Worm (Caenorhabditis elegans) whole organism, L1 larva: ENCODE measurements around the gene F07C3.3.
A peak's percentile ranks its signal among the peaks of the same experiment; 100 is the strongest.

Source experiments
- F16B12.6 ChIP-seq: fragments of 150-350 bp; optimal IDR thresholded peaks from 2 replicates; lab custom pipeline; 2014; ENCODE audit warnings: missing biosample characterization, missing genetic modification characterization
- aha-1 ChIP-seq: fragments of 150-350 bp; optimal IDR thresholded peaks from 2 replicates; lab custom pipeline; 2014; ENCODE audit warnings: missing biosample characterization, missing genetic modification characterization
- blmp-1 ChIP-seq: fragments of 150-350 bp; optimal IDR thresholded peaks from 2 replicates; lab custom pipeline; 2014; ENCODE audit warnings: missing biosample characterization, missing genetic modification characterization
- ceh-8 ChIP-seq: fragments of 200-800 bp; sonication (Bioruptor generic); optimal IDR thresholded peaks from 2 replicates; lab custom pipeline; 2018; ENCODE audit warnings: mild to moderate bottlenecking, missing genetic modification characterization, moderate library complexity, missing compliant biosample characterization
- ceh-82 ChIP-seq, 3 experiments: fragments of 150-350 bp in 1 of 3; sonication (generic microtip) in 2 of 3; optimal IDR thresholded peaks; 2 replicates each; lab custom pipeline; 2014 to 2017; ENCODE audit warnings: missing biosample characterization in 3 of 3, missing genetic modification characterization in 3 of 3
- dpl-1 ChIP-seq, 3 experiments: fragments of 150-350 bp in 2 of 3; sonication (generic microtip) in 1 of 3; optimal IDR thresholded peaks; 2 replicates each; lab custom pipeline; 2014 to 2017; ENCODE audit warnings: missing biosample characterization in 3 of 3, missing genetic modification characterization in 3 of 3, missing genetic modification reagents in 3 of 3
- dsc-1 ChIP-seq: sonication (generic microtip); optimal IDR thresholded peaks from 2 replicates; lab custom pipeline; 2016; ENCODE audit warnings: mild to moderate bottlenecking, missing genetic modification characterization, missing compliant biosample characterization
- efl-1 ChIP-seq, 4 experiments: fragments of 150-350 bp; optimal IDR thresholded peaks in 3 of 4; peaks in 1 of 4; 1 replicate in 1 of 4; 2 replicates in 3 of 4; lab custom pipeline; 2014; ENCODE audit warnings: missing biosample characterization in 2 of 4, missing genetic modification characterization in 2 of 4, missing genetic modification reagents in 2 of 4
- egl-13 ChIP-seq: sonication (generic microtip); optimal IDR thresholded peaks from 2 replicates; lab custom pipeline; 2016; ENCODE audit warnings: missing genotype, missing genetic modification reagents, missing genetic modification characterization, missing compliant biosample characterization
- egl-27 ChIP-seq, 2 experiments: fragments of 150-350 bp in 1 of 2; sonication (generic microtip); optimal IDR thresholded peaks; 3 replicates each; lab custom pipeline; 2017 to 2018; ENCODE audit warnings: missing biosample characterization in 2 of 2, missing genetic modification characterization in 2 of 2, missing genetic modification reagents in 2 of 2
- elt-3 ChIP-seq, 6 experiments: fragments of 150-350 bp in 1 of 6; sonication (generic microtip); optimal IDR thresholded peaks; 2 replicates each; lab custom pipeline; 2017 to 2018; ENCODE audit warnings: missing biosample characterization in 6 of 6, missing genetic modification characterization in 6 of 6, inconsistent platforms in 1 of 6
- fkh-10 ChIP-seq: sonication (generic microtip); optimal IDR thresholded peaks from 2 replicates; lab custom pipeline; 2017; ENCODE audit warnings: missing biosample characterization, missing genetic modification reagents, missing genetic modification characterization
- fkh-4 ChIP-seq: sonication (generic microtip); optimal IDR thresholded peaks from 2 replicates; lab custom pipeline; 2016; ENCODE audit warnings: missing compliant biosample characterization, missing genetic modification characterization, borderline replicate concordance
- fkh-8 ChIP-seq: sonication (generic microtip); optimal IDR thresholded peaks from 2 replicates; lab custom pipeline; 2016; ENCODE audit warnings: mild to moderate bottlenecking, missing genetic modification characterization, missing compliant biosample characterization
- grh-1 ChIP-seq: fragments of 200-800 bp; sonication (Bioruptor generic); IDR thresholded peaks from 2 replicates; pipeline ENCODE4 v1.3.6; 2022; ENCODE audit warnings: missing genetic modification reagents, missing genetic modification characterization, missing compliant biosample characterization
- hlh-4 ChIP-seq: sonication (generic microtip); optimal IDR thresholded peaks from 2 replicates; lab custom pipeline; 2016; ENCODE audit warnings: mild to moderate bottlenecking, missing genetic modification characterization, missing compliant biosample characterization
- jun-1 ChIP-seq: fragments of 150-350 bp; optimal IDR thresholded peaks from 2 replicates; lab custom pipeline; 2014; ENCODE audit warnings: missing biosample characterization, missing genetic modification reagents, missing genetic modification characterization
- lin-14 ChIP-seq: fragments of 200-800 bp; sonication (Bioruptor generic); optimal IDR thresholded peaks from 2 replicates; lab custom pipeline; 2018; ENCODE audit warnings: mild to moderate bottlenecking, missing genetic modification characterization, moderate library complexity, missing compliant biosample characterization
- lin-39 ChIP-seq: fragments of 150-350 bp; optimal IDR thresholded peaks from 2 replicates; lab custom pipeline; 2014; ENCODE audit warnings: missing biosample characterization, missing genetic modification reagents, missing genetic modification characterization
- lir-3 ChIP-seq: sonication (generic microtip); optimal IDR thresholded peaks from 2 replicates; lab custom pipeline; 2016; ENCODE audit warnings: mild to moderate bottlenecking, missing genetic modification characterization, moderate library complexity, missing compliant biosample characterization; ENCODE audit not compliant: poor library complexity
- mdl-1 ChIP-seq, 2 experiments: fragments of 150-350 bp; optimal IDR thresholded peaks; 2 replicates each; lab custom pipeline; 2014 to 2017; ENCODE audit warnings: missing biosample characterization in 2 of 2, missing genetic modification characterization in 2 of 2, inconsistent platforms in 1 of 2
- mef-2 ChIP-seq: fragments of 150-350 bp; optimal IDR thresholded peaks from 2 replicates; lab custom pipeline; 2014; ENCODE audit warnings: missing biosample characterization, missing genetic modification characterization
- nhr-11 ChIP-seq: fragments of 150-350 bp; optimal IDR thresholded peaks from 2 replicates; lab custom pipeline; 2014; ENCODE audit warnings: missing biosample characterization, missing genetic modification characterization
- nhr-20 ChIP-seq: sonication (generic microtip); optimal IDR thresholded peaks from 2 replicates; lab custom pipeline; 2016; ENCODE audit warnings: mild to moderate bottlenecking, missing genetic modification characterization, missing compliant biosample characterization
- nhr-47 ChIP-seq: sonication (generic microtip); optimal IDR thresholded peaks from 2 replicates; lab custom pipeline; 2016; ENCODE audit warnings: mild to moderate bottlenecking, missing genetic modification characterization, moderate library complexity, missing compliant biosample characterization
- nhr-71 ChIP-seq: sonication (generic microtip); optimal IDR thresholded peaks from 2 replicates; lab custom pipeline; 2016; ENCODE audit warnings: mild to moderate bottlenecking, missing genetic modification characterization, moderate library complexity, missing compliant biosample characterization
- nhr-77 ChIP-seq: fragments of 150-350 bp; optimal IDR thresholded peaks from 2 replicates; lab custom pipeline; 2014; ENCODE audit warnings: missing biosample characterization, missing genetic modification characterization
- nhr-85 ChIP-seq: sonication (generic microtip); peaks from one replicate; lab custom pipeline; 2016; ENCODE audit warnings: missing genetic modification characterization, inconsistent platforms, missing compliant biosample characterization
- pax-3 ChIP-seq: fragments of 200-800 bp; sonication (Bioruptor generic); optimal IDR thresholded peaks from 2 replicates; lab custom pipeline; 2018; ENCODE audit warnings: mild to moderate bottlenecking, missing genetic modification characterization, moderate library complexity, missing compliant biosample characterization
- pqm-1 ChIP-seq: sonication (generic microtip); optimal IDR thresholded peaks from 3 replicates; lab custom pipeline; 2017; ENCODE audit warnings: missing biosample characterization, missing genetic modification characterization
- skn-1 ChIP-seq: fragments of 150-350 bp; optimal IDR thresholded peaks from 2 replicates; lab custom pipeline; 2014; ENCODE audit warnings: missing biosample characterization, missing genetic modification characterization
- snpc-4 ChIP-seq: fragments of 150-350 bp; optimal IDR thresholded peaks from 2 replicates; lab custom pipeline; 2014; ENCODE audit warnings: missing biosample characterization, missing genetic modification characterization
- sox-4 ChIP-seq: sonication (generic microtip); optimal IDR thresholded peaks from 2 replicates; lab custom pipeline; 2016; ENCODE audit warnings: missing genetic modification characterization, missing compliant biosample characterization
- sup-37 ChIP-seq: fragments of 200-800 bp; sonication (Bioruptor generic); optimal IDR thresholded peaks from 2 replicates; lab custom pipeline; 2018; ENCODE audit warnings: mild to moderate bottlenecking, missing genetic modification characterization, missing compliant biosample characterization
- unc-86 ChIP-seq: sonication (generic microtip); optimal IDR thresholded peaks from 2 replicates; lab custom pipeline; 2016; ENCODE audit warnings: missing genetic modification characterization, missing compliant biosample characterization
- vab-15 ChIP-seq: sonication (generic microtip); optimal IDR thresholded peaks from 2 replicates; lab custom pipeline; 2017; ENCODE audit warnings: missing genotype, mild to moderate bottlenecking, missing genetic modification characterization, missing compliant biosample characterization

The F07C3.3 gene

DNA sequence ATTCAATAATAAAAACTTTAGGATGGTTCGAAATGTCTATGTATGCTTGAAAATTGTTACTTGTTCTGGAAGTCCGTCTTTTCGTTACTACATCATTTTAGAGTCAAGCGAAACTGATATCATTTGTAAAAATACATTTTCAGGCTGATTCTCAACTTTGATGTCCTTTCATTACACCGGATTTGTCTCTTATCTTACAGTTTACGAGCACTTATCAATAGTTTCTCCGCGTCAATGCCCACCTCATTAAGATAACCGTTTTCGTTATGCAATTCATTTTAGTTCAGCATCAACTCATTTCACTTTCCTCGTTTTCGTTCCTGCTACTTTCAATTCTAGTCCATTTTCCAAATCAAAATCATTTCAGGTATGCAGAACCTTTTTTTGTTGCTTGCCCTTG is 29.5 kb downstream of the F07C3.3 start, which contains the start of gene asp-2 (continued):
- no peak for TF ChIP-seq efl-1 (optimal IDR thresholded peaks at IDR 0.05; lab: Kevin White, UChicago)
- peak in 1 of 2 experiments; percentile 49 for TF ChIP-seq efl-1 (GFP tag; optimal IDR thresholded peaks at IDR 0.05 in 1 of 2; lab: Kevin White, UChicago)
- no peak for TF ChIP-seq snpc-4 (tag; lab: Kevin White, UChicago)

DNA sequence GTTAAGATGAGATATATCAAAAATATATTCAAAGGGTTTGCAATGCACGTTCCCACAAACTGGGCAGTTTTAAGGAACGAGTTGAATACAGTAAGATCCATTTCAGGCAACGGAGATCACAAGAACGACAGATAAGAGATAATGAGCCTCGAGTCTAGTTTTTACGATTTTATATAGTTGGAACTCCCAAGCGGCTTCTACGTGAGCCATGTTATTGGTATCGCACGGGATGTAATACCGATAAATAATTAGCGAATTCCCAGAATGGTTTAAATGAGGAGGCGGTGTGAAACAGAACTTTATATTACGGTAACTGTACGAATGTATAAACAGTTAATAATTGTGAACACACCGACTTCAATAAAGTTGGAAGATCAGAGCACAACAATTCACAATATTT is 33.3 kb downstream of the F07C3.3 start, which contains the start of gene str-177:
TSS of gene str-177 (minus strand) at position 101 of the 400 bp plus-strand sequence.
- TF ChIP-seq nhr-11 (tag; lab: Kevin White, UChicago): no peak
- no peak for TF ChIP-seq nhr-20 (tag; lab: Kevin White, UChicago)
- TF ChIP-seq skn-1 (tag; lab: Kevin White, UChicago): no peak
- no peak for TF ChIP-seq aha-1 (tag; lab: Kevin White, UChicago)
- no peak for TF ChIP-seq hlh-4
- TF ChIP-seq mef-2 (tag; lab: Kevin White, UChicago): no peak
- TF ChIP-seq F16B12.6 (tag; lab: Kevin White, UChicago): no peak
- TF ChIP-seq pqm-1 (tag; lab: Kevin White, UChicago): no peak
- no peak for TF ChIP-seq vab-15 (tag; lab: Kevin White, UChicago)
- no peak for TF ChIP-seq nhr-85
- TF ChIP-seq nhr-77 (tag; lab: Kevin White, UChicago): no peak
- no peak for TF ChIP-seq pax-3
- no peak for TF ChIP-seq sox-4 (tag; lab: Kevin White, UChicago)
- no peak for TF ChIP-seq unc-86 (tag; lab: Kevin White, UChicago)
- no peak for TF ChIP-seq nhr-47 (tag; lab: Kevin White, UChicago)

DNA sequence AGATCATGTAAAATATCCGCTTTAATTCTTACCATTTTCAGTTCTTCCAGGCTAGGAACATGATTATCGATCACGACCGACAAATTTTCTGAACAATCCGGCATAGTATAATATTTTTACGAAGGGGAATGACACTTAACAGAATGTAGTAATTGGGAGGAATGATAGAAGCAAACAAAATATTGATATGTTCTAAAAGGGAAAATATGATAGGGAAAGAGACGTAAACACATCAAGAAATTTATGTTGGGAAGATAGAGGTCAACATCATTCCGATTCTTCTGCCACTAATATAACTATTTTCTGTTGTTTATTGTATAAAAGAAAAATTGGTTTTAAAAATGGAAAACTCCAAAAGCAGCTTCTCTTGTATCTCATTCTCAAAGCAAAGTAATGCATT is 35.1 kb downstream of the F07C3.3 start, which contains the start of gene C24B5.4:
TSS of gene C24B5.4 (minus strand) at position 206 of the 400 bp plus-strand sequence.
- TF ChIP-seq jun-1 (tag; lab: Kevin White, UChicago) (no peak), fkh-4 (tag; lab: Kevin White, UChicago) (no peak), blmp-1 (tag; lab: Kevin White, UChicago) (peak; percentile 41), nhr-71 (tag; lab: Kevin White, UChicago) (no peak)

DNA sequence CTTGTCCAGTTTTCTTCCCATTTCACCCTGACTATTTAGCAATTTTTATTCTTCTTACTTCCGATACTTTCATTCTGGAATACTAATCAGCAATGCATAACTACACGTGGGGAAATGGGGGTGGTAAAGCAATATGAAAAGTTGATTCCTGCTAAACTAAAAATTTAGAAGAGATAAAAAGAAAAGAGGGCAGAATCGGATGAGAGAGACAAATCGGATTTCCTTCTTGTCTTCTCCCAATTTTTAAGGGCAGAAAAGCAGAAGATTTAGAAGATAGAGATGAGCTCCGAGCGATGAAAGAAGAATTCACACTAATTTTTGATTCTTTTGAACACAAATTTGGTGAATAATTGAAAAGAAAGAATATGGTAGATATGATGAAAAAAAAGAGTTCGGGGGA is 38.1 kb downstream of the F07C3.3 start:
- TF ChIP-seq grh-1 (GFP tag; lab: Robert Waterston, UW) (no peak), lin-14 (GFP tag; lab: Kevin White, UChicago) (peak; percentile 74), efl-1 (optimal IDR thresholded peaks at IDR 0.05; lab: Kevin White, UChicago) (no peak), efl-1 (GFP tag; optimal IDR thresholded peaks at IDR 0.05 in 1 of 2; lab: Kevin White, UChicago) (peak in 1 of 2 experiments; percentile 17), fkh-8 (tag; lab: Kevin White, UChicago) (peak; percentile 1), egl-13 (tag; lab: Kevin White, UChicago) (peak; percentile 27), ceh-8 (GFP tag; lab: Kevin White, UChicago) (no peak), dsc-1 (tag; lab: Kevin White, UChicago) (peak; percentile 25), ceh-82 (tag; optimal IDR thresholded peaks at IDR 0.05; lab: Kevin White, UChicago) (peak in 1 of 3 experiments; percentile 22), fkh-10 (peak; percentile 53), nhr-47 (tag; lab: Kevin White, UChicago) (peak; percentile 22), egl-27 (tag; optimal IDR thresholded peaks at IDR 0.05; lab: Kevin White, UChicago) (no peak)

DNA sequence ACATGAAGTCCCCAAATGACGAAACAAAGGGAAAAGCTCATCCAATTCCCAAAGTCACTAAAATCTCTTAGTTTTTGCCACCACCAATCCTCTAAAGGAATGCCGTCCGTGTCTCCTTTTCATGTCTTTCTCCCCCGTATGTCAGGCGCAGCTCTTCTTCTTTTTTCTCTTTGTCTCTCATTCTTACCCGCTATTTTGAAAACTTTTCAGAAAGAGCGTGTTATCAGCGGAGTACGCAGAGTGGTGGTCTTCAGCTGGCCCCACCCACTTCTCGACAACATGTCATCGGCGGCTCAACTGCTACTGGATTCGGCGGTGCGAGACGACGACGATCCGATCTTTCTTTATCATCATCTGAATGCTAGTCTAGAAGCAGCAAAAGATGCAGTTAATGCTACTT is 40.8 kb downstream of the F07C3.3 start, which contains the start of gene sphr-1:
TSS of gene sphr-1 (plus strand) at position 205 of the 400 bp plus-strand sequence.
- no peak for TF ChIP-seq mdl-1 (tag; optimal IDR thresholded peaks at IDR 0.05; lab: Kevin White, UChicago)
- peak; percentile 15 for TF ChIP-seq nhr-71 (tag; lab: Kevin White, UChicago)
- peak; percentile 61 for TF ChIP-seq lin-14 (GFP tag; lab: Kevin White, UChicago)
- no peak for TF ChIP-seq nhr-20 (tag; lab: Kevin White, UChicago)
- no peak for TF ChIP-seq sup-37 (GFP tag; lab: Kevin White, UChicago)
- no peak for TF ChIP-seq lir-3 (tag; lab: Kevin White, UChicago)
- TF ChIP-seq unc-86 (tag; lab: Kevin White, UChicago): no peak
- TF ChIP-seq dpl-1 (GFP tag; optimal IDR thresholded peaks at IDR 0.05; lab: Kevin White, UChicago): no peak
- TF ChIP-seq F16B12.6 (tag; lab: Kevin White, UChicago): no peak
- no peak for TF ChIP-seq lin-39 (tag; lab: Kevin White, UChicago)
- TF ChIP-seq elt-3 (tag; optimal IDR thresholded peaks at IDR 0.05; lab: Kevin White, UChicago): no peak
- peak; percentile 1 to 55 for TF ChIP-seq efl-1 (optimal IDR thresholded peaks at IDR 0.05; lab: Kevin White, UChicago)
- no peak for TF ChIP-seq efl-1 (GFP tag; optimal IDR thresholded peaks at IDR 0.05 in 1 of 2; lab: Kevin White, UChicago)
